Worm (Caenorhabditis elegans): ENCODE measurements around the gene idpc-1.
A peak's percentile ranks its signal among the peaks of the same experiment; 100 is the strongest.

- TF ChIP-seq egl-27 (tag; optimal IDR thresholded peaks at IDR 0.05) (no peak), snpc-4 (tag; optimal IDR thresholded peaks at IDR 0.05) (peak; percentile 88)
Observed at ce11 chrIII:11463726-11464125, 36.7 kb downstream of the idpc-1 start.
